Fruit fly (Drosophila melanogaster) Kc167 (cell line): ENCODE measurements around the gene Gclc.

Source experiments
- Sin3A ChIP-seq: fragments of >200 bp; optimal IDR thresholded peaks from 2 replicates; lab custom pipeline; 2018; ENCODE audit warnings: missing external identifiers
- insv ChIP-seq: fragments of >200 bp; optimal IDR thresholded peaks from 3 replicates; lab custom pipeline; 2018; ENCODE audit warnings: missing external identifiers
- psq ChIP-seq: fragments of >200 bp; optimal IDR thresholded peaks from 2 replicates; lab custom pipeline; 2017; ENCODE audit warnings: missing external identifiers

- TF ChIP-seq psq (lab: Kevin White, UChicago) (no peak), insv (no peak), Sin3A (lab: Kevin White, UChicago) (no peak)
These were observed 29.7 kb upstream of the Gclc start, which contains the start of the genes alpha-PheRS and CG2129 for dm6 chrX:8145501-8146157.
